Fruit fly (Drosophila melanogaster) whole organism, pupa: ENCODE measurements around the gene Qsox3.

Source experiments
- CG10348 ChIP-seq: fragments of 200-800 bp; sonication (Bioruptor generic); IDR thresholded peaks from 2 replicates; pipeline ENCODE4 v1.3.6; 2022; ENCODE audit warnings: missing biosample characterization, missing genetic modification characterization
- CG12605 ChIP-seq: fragments of 200-800 bp; sonication (Bioruptor generic); IDR thresholded peaks from 2 replicates; pipeline ENCODE4 v1.3.6; 2022; ENCODE audit warnings: missing biosample characterization, missing genetic modification characterization
- CG13204 ChIP-seq: fragments of 200-800 bp; sonication (Bioruptor generic); optimal IDR thresholded peaks from 2 replicates; lab custom pipeline; 2018; ENCODE audit warnings: missing biosample characterization, mild to moderate bottlenecking, missing genetic modification characterization, moderate library complexity
- CG14655 ChIP-seq: fragments of 200-800 bp; sonication (Bioruptor generic); optimal IDR thresholded peaks from 3 replicates; lab custom pipeline; 2017; ENCODE audit warnings: mild to moderate bottlenecking, missing biosample characterization, missing genetic modification reagents, missing genetic modification characterization
- CG15710 ChIP-seq: fragments of 200-800 bp; sonication (Bioruptor generic); optimal IDR thresholded peaks from 2 replicates; lab custom pipeline; 2018; ENCODE audit warnings: missing biosample characterization, mild to moderate bottlenecking, missing genetic modification characterization, moderate library complexity
- CG17806 ChIP-seq: fragments of 200-800 bp; sonication (Bioruptor generic); optimal IDR thresholded peaks from 2 replicates; lab custom pipeline; 2018; ENCODE audit warnings: missing biosample characterization, mild to moderate bottlenecking, missing genetic modification characterization, moderate library complexity
- CG32121 ChIP-seq: fragments of 200-800 bp; sonication (Bioruptor generic); IDR thresholded peaks from 2 replicates; pipeline ENCODE4 v1.3.6; 2022; ENCODE audit warnings: missing biosample characterization, missing genetic modification characterization
- CG34367 ChIP-seq: fragments of 200-800 bp; sonication (Bioruptor generic); optimal IDR thresholded peaks from 2 replicates; lab custom pipeline; 2018; ENCODE audit warnings: missing biosample characterization, mild to moderate bottlenecking, missing genetic modification characterization
- CG4496 ChIP-seq: fragments of 200-800 bp; sonication (Bioruptor generic); IDR thresholded peaks from 3 replicates; pipeline ENCODE4 v1.3.6; 2022; ENCODE audit warnings: missing biosample characterization, missing genetic modification characterization
- CG8159 ChIP-seq: fragments of 200-800 bp; sonication (Bioruptor generic); optimal IDR thresholded peaks from 3 replicates; lab custom pipeline; 2018; ENCODE audit warnings: missing biosample characterization, mild to moderate bottlenecking, missing genetic modification characterization, moderate library complexity
- CG8301 ChIP-seq: fragments of 200-800 bp; sonication (Bioruptor generic); optimal IDR thresholded peaks from 2 replicates; lab custom pipeline; 2018; ENCODE audit warnings: missing biosample characterization, mild to moderate bottlenecking, missing genetic modification characterization
- CG9948 ChIP-seq: fragments of 200-800 bp; sonication (Bioruptor generic); optimal IDR thresholded peaks from 2 replicates; lab custom pipeline; 2018; ENCODE audit warnings: missing biosample characterization, mild to moderate bottlenecking, missing genetic modification characterization, moderate library complexity
- D1 ChIP-seq: fragments of 200-800 bp; sonication (Bioruptor generic); optimal IDR thresholded peaks from 2 replicates; lab custom pipeline; 2018; ENCODE audit warnings: missing biosample characterization, mild to moderate bottlenecking, missing genetic modification characterization, moderate library complexity
- EcR ChIP-seq: fragments of 200-800 bp; sonication (Bioruptor generic); optimal IDR thresholded peaks from 3 replicates; lab custom pipeline; 2019; ENCODE audit warnings: missing biosample characterization, missing genetic modification characterization, mild to moderate bottlenecking, moderate library complexity, missing genetic modification reagents
- Ets98B ChIP-seq: fragments of 200-800 bp; sonication (Bioruptor generic); IDR thresholded peaks from 2 replicates; pipeline ENCODE4 v1.3.6; 2022; ENCODE audit warnings: missing biosample characterization, missing genetic modification characterization
- Pif1A ChIP-seq: fragments of 200-800 bp; sonication (Bioruptor generic); optimal IDR thresholded peaks from 3 replicates; lab custom pipeline; 2016; ENCODE audit warnings: missing biosample characterization, missing genetic modification characterization
- Pif1B ChIP-seq: fragments of 200-800 bp; sonication (Bioruptor generic); optimal IDR thresholded peaks from 3 replicates; lab custom pipeline; 2016; ENCODE audit warnings: missing biosample characterization, missing genetic modification characterization
- Snoo ChIP-seq: fragments of 200-800 bp; sonication (Bioruptor generic); optimal IDR thresholded peaks from 3 replicates; lab custom pipeline; 2017; ENCODE audit warnings: missing biosample characterization, mild to moderate bottlenecking, missing genetic modification characterization, inconsistent platforms
- fd96Ca ChIP-seq: fragments of 200-800 bp; sonication (Bioruptor generic); IDR thresholded peaks from 3 replicates; pipeline ENCODE4 v1.3.6; 2022; ENCODE audit warnings: missing biosample characterization, missing genetic modification characterization
- gl ChIP-seq: fragments of 200-800 bp; sonication (Bioruptor generic); optimal IDR thresholded peaks from 2 replicates; lab custom pipeline; 2018; ENCODE audit warnings: missing biosample characterization, mild to moderate bottlenecking, missing genetic modification characterization
- rn ChIP-seq: fragments of 200-800 bp; sonication (Bioruptor generic); IDR thresholded peaks from 2 replicates; pipeline ENCODE4 v1.3.6; 2022; ENCODE audit warnings: missing biosample characterization, missing genetic modification characterization

The Qsox3 gene

DNA sequence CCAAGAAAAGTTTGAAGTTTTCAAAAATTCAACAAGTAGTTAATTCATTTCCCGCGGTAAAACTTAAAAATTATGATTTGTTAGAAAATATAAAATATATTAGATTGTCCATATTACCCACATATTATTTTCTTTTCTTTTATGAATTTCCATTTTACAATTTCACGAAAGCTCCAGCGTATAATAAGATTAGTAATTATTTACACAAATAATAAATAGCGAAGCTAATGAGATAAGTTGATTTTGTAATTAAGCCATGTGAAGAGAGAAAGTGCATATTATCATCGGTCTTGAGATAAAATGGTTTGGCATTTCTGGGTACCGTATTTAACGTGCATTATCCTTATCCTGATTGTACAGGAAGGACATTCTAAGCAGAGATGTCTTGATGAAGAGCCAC is at the start of gene Qsox3:
Qsox3 (plus strand) TSS at position 301 of the 400 bp plus-strand sequence.
- TF ChIP-seq CG32121 (no peak), CG15710 (tag; lab: Kevin White, UChicago) (no peak), CG12605 (GFP tag; lab: Robert Waterston, UW) (no peak), rn (GFP tag; lab: Robert Waterston, UW) (no peak), Ets98B (no peak), CG10348 (GFP tag; lab: Robert Waterston, UW) (no peak), CG9948 (tag; lab: Kevin White, UChicago) (no peak), CG14655 (GFP tag; lab: Kevin White, UChicago) (no peak), Pif1A (GFP tag; lab: Kevin White, UChicago) (no peak), CG13204 (GFP tag; lab: Kevin White, UChicago) (no peak), CG8301 (tag; lab: Kevin White, UChicago) (no peak), EcR (GFP tag; lab: Kevin White, UChicago) (no peak), CG17806 (tag; lab: Kevin White, UChicago) (no peak), fd96Ca (GFP tag; lab: Robert Waterston, UW) (no peak), D1 (tag; lab: Kevin White, UChicago) (no peak), Snoo (tag; lab: Kevin White, UChicago) (no peak), CG34367 (no peak), CG8159 (no peak), Pif1B (GFP tag; lab: Kevin White, UChicago) (no peak)
- TF ChIP-seq, all 21 proteins: peak for 0

- TF ChIP-seq fd96Ca (GFP tag; lab: Robert Waterston, UW) (no peak; the same call in none of the 3 replicates), Snoo (tag; lab: Kevin White, UChicago) (no peak), CG8301 (tag; lab: Kevin White, UChicago) (peak; percentile 91), CG4496 (GFP tag; lab: Robert Waterston, UW) (peak; percentile 94), Pif1A (GFP tag; lab: Kevin White, UChicago) (peak; percentile 73), CG32121 (peak; percentile 93), CG9948 (tag; lab: Kevin White, UChicago) (peak; percentile 16), CG10348 (GFP tag; lab: Robert Waterston, UW) (peak; percentile 78), CG34367 (no peak), CG17806 (tag; lab: Kevin White, UChicago) (peak; percentile 21), CG14655 (GFP tag; lab: Kevin White, UChicago) (peak; percentile 85), gl (tag; lab: Kevin White, UChicago) (no peak), Ets98B (peak; percentile 94), Pif1B (GFP tag; lab: Kevin White, UChicago) (peak; percentile 41), rn (GFP tag; lab: Robert Waterston, UW) (peak; percentile 79), CG13204 (GFP tag; lab: Kevin White, UChicago) (no peak), CG12605 (GFP tag; lab: Robert Waterston, UW) (peak; percentile 86), CG8159 (peak; percentile 8), CG15710 (tag; lab: Kevin White, UChicago) (no peak), EcR (GFP tag; lab: Kevin White, UChicago) (no peak), D1 (tag; lab: Kevin White, UChicago) (no peak)
These were observed 49.3 kb upstream of the Qsox3 start for dm6 chr3R:21862137-21862850.

- TF ChIP-seq rn (GFP tag; lab: Robert Waterston, UW), result no peak
- no peak for TF ChIP-seq CG8159
- no peak for TF ChIP-seq CG10348 (GFP tag; lab: Robert Waterston, UW)
- peak; percentile 41 for TF ChIP-seq CG14655 (GFP tag; lab: Kevin White, UChicago)
- TF ChIP-seq Snoo (tag; lab: Kevin White, UChicago), result no peak
These were observed 48.7 kb upstream of the Qsox3 start for dm6 chr3R:21862868-21863267.

DNA sequence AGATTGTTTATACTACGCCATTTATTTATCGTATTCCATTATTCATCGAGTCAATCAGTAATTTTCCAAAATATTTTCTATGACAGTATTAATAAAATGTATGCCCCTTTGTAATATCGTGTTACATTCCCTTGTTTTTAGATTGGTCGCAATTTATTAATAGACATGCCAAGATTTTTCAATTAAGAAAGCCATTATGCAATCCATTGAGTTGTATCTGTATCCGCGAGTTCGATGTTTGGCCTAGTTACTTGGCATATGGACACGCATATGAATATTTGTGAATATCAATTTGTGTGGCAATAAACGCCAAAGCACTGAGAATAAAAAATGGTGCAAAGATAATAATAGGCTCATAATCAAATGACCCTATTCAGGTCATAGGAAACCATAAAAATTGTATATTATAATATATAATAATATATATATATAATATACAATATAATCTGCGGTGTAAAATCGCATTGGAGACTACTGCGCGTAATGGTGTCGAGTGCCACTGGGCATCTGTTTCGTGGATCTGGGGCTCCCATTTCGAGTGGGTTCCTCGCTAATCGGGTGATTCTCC is 47.7 kb upstream of the Qsox3 start:
- TF ChIP-seq CG14655 (GFP tag; lab: Kevin White, UChicago) (peak; percentile 16), CG32121 (0 out of 2 replicates have a peak, but pooled peaks have one; percentile 23), CG13204 (GFP tag; lab: Kevin White, UChicago) (no peak)

- TF ChIP-seq CG17806 (tag; lab: Kevin White, UChicago) (no peak), rn (GFP tag; lab: Robert Waterston, UW) (no peak), fd96Ca (GFP tag; lab: Robert Waterston, UW) (no peak), CG4496 (GFP tag; lab: Robert Waterston, UW) (no peak), Pif1B (GFP tag; lab: Kevin White, UChicago) (no peak), gl (tag; lab: Kevin White, UChicago) (no peak), CG10348 (GFP tag; lab: Robert Waterston, UW) (no peak), Pif1A (GFP tag; lab: Kevin White, UChicago) (no peak)
These were observed 47.1 kb upstream of the Qsox3 start for dm6 chr3R:21864484-21864883.

DNA sequence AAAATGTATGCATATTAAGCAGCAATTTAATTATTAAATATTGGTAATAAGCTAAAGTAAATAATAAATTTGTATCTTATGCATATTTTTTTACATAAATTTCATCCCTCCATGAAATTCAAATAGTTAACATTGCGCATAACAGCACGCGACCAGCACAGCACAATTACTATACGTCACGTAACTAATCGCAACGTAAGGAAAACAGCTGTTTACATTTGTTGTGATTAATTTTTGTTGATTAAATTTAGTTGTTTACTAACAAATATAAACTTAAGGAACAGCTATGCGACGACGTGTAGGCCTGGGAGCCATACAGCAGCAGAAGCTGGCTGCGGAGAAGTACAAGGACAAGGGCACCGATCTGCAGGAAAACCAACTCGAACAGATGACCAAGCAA is 46.6 kb upstream of the Qsox3 start, which contains the start of gene lsn:
lsn (plus strand) TSS at position 177 of the 400 bp plus-strand sequence.
- TF ChIP-seq Snoo (tag; lab: Kevin White, UChicago) (no peak), CG8301 (tag; lab: Kevin White, UChicago) (no peak), D1 (tag; lab: Kevin White, UChicago) (peak; percentile 46), CG34367 (no peak), CG15710 (tag; lab: Kevin White, UChicago) (no peak), gl (tag; lab: Kevin White, UChicago) (no peak)
